Worm (Caenorhabditis elegans) whole organism, young adult: ENCODE measurements around the gene polk-1.

Experiments
- K12H6.12 ChIP-seq: fragments of 200-800 bp; sonication (Bioruptor generic); optimal IDR thresholded peaks from 2 replicates; lab custom pipeline; 2018; ENCODE audit warnings: mild to moderate bottlenecking, missing genetic modification characterization, missing compliant biosample characterization
- Y53G8AR.9 ChIP-seq: fragments of 200-800 bp; sonication (Bioruptor generic); conservative IDR thresholded peaks from 2 replicates; pipeline ENCODE4 v1.3.6; 2022; ENCODE audit warnings: missing genetic modification reagents, missing genetic modification characterization, missing compliant biosample characterization
- ama-1 ChIP-seq, 3 experiments: fragments of 150-350 bp in 1 of 3; sonication (generic microtip) in 2 of 3; optimal IDR thresholded peaks; 2 replicates each; lab custom pipeline; 2014 to 2018; ENCODE audit warnings: missing biosample characterization in 2 of 3, missing genetic modification characterization in 2 of 3, missing genetic modification reagents in 2 of 3
- dpl-1 ChIP-seq: fragments of 150-350 bp; optimal IDR thresholded peaks from 2 replicates; lab custom pipeline; 2014; ENCODE audit warnings: missing biosample characterization, missing genetic modification reagents, missing genetic modification characterization
- lsy-27 ChIP-seq: sonication (generic microtip); optimal IDR thresholded peaks from 2 replicates; lab custom pipeline; 2017; ENCODE audit warnings: missing genetic modification characterization, mild to moderate bottlenecking, missing compliant biosample characterization, antibody characterized with exemption, missing genotype, borderline replicate concordance; ENCODE audit not compliant: insufficient read depth
- mxl-1 ChIP-seq: sonication (generic microtip); optimal IDR thresholded peaks from 2 replicates; lab custom pipeline; 2016; ENCODE audit warnings: missing genetic modification characterization, missing compliant biosample characterization
- nfya-1 ChIP-seq: sonication (generic microtip); optimal IDR thresholded peaks from 2 replicates; lab custom pipeline; 2017; ENCODE audit warnings: antibody characterized with exemption, missing compliant biosample characterization, missing genetic modification characterization, borderline replicate concordance; ENCODE audit not compliant: insufficient read depth
- nhr-120 ChIP-seq: fragments of 200-800 bp; sonication (Bioruptor generic); IDR thresholded peaks from 2 replicates; pipeline ENCODE4 v1.3.6; 2022; ENCODE audit warnings: missing genetic modification characterization, missing compliant biosample characterization
- pha-4 ChIP-seq: fragments of 150-350 bp; sonication (generic microtip); optimal IDR thresholded peaks from 2 replicates; lab custom pipeline; 2014; ENCODE audit warnings: missing biosample characterization, missing genetic modification reagents, missing genetic modification characterization
- snpc-1.3 ChIP-seq: sonication (generic microtip); optimal IDR thresholded peaks from 2 replicates; lab custom pipeline; 2017; ENCODE audit warnings: missing genetic modification characterization, mild to moderate bottlenecking, missing compliant biosample characterization, antibody characterized with exemption, moderate library complexity, missing genotype, missing genetic modification reagents; ENCODE audit not compliant: insufficient read depth
- unc-62 ChIP-seq: fragments of 150-350 bp; optimal IDR thresholded peaks from 2 replicates; lab custom pipeline; 2014; ENCODE audit warnings: missing biosample characterization, missing genetic modification reagents, missing genetic modification characterization
- xnd-1 ChIP-seq: sonication (generic microtip); optimal IDR thresholded peaks from 2 replicates; lab custom pipeline; 2016; ENCODE audit warnings: missing genotype, missing genetic modification reagents, missing genetic modification characterization, missing compliant biosample characterization
- zim-3 ChIP-seq: sonication (generic microtip); optimal IDR thresholded peaks from 2 replicates; lab custom pipeline; 2017; ENCODE audit warnings: mild to moderate bottlenecking, missing genetic modification characterization, moderate library complexity, missing compliant biosample characterization

ce11 chrIII:8589195-8589594, 39.2 kb downstream of the polk-1 start, which contains the start of gene fip-3:
- TF ChIP-seq dpl-1 (GFP tag; lab: Kevin White, UChicago) (no peak), ama-1 (optimal IDR thresholded peaks at IDR 0.05; lab: Kevin White, UChicago) (no peak), ama-1 (GFP tag; optimal IDR thresholded peaks at IDR 0.05; lab: Kevin White, UChicago) (no peak), K12H6.12 (tag; lab: Kevin White, UChicago) (no peak), snpc-1.3 (tag; lab: Kevin White, UChicago) (no peak), nfya-1 (tag; lab: Kevin White, UChicago) (no peak), zim-3 (no peak), unc-62 (GFP tag; lab: Kevin White, UChicago) (no peak), Y53G8AR.9 (no peak), mxl-1 (tag; lab: Kevin White, UChicago) (no peak), xnd-1 (tag; lab: Kevin White, UChicago) (no peak), lsy-27 (tag; lab: Kevin White, UChicago) (no peak), nhr-120 (GFP tag; lab: Robert Waterston, UW) (no peak), pha-4 (tag; lab: Kevin White, UChicago) (no peak)
